Worm (Caenorhabditis elegans): ENCODE data around the gene Y58A7A.3.
A peak's percentile ranks its signal among the peaks of the same experiment; 100 is the strongest.

Gene Y58A7A.3

DNA sequence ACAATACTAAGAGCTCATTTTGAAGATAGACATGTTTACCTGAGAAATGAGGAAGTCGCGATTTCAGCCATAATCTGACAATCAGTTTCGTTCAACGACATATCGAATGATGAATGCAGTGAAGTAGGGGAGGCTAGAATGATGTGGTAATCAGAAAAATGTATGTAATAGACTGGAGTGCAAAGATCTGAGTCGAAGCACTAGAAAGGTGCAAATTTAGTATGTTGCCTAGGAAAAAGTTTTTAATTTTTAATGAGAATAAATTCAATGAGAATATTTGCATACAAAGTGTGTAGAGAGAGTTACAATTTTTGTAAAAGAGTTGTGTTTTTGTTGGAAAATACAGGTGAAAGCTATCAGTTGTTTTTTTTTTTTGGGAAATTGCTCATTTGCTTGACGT lies 24.2 kb upstream of the Y58A7A.3 start, which contains the start of gene srab-2:
Gene srab-2, minus strand, starts transcription at position 101 of the 400 bp plus-strand sequence.
- no peak for TF ChIP-seq ztf-1 (GFP tag; conservative IDR thresholded peaks at IDR 0.05)
- no peak for TF ChIP-seq peb-1 (tag; optimal IDR thresholded peaks at IDR 0.05)
- no peak for TF ChIP-seq aly-2 (tag; optimal IDR thresholded peaks at IDR 0.05)
- TF ChIP-seq nhr-129 (tag; optimal IDR thresholded peaks at IDR 0.05), result no peak
- TF ChIP-seq nhr-6 (tag; optimal IDR thresholded peaks at IDR 0.05), result no peak
- no peak for TF ChIP-seq skn-1 (tag; optimal IDR thresholded peaks at IDR 0.05)
- no peak for TF ChIP-seq nhr-12 (tag; optimal IDR thresholded peaks at IDR 0.05)
- TF ChIP-seq ceh-16 (tag; optimal IDR thresholded peaks at IDR 0.05), result no peak
- TF ChIP-seq zag-1 (tag; optimal IDR thresholded peaks at IDR 0.05), result no peak
- TF ChIP-seq nhr-25 (tag; optimal IDR thresholded peaks at IDR 0.05), result no peak
- TF ChIP-seq ztf-4 (tag; optimal IDR thresholded peaks at IDR 0.05), result no peak
- TF ChIP-seq fos-1 (tag; optimal IDR thresholded peaks at IDR 0.05), result no peak

DNA sequence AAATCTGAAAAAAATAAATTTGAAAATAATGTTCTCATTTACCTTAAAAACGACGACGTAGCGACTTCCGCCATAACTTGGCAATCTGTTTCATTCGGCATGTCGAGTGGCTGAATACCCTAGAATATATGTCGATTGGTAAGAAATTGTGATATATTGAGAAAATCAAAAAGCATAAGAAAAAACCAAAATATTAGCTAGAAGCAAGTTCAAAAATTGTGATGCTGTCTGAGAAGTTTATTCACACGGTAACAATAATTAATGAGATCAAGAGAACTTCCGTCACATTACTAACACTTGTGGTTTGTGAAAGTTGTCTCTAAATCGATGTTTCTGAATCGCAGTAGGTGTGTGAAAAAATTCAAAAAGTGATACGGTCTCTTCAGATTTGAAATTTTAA lies 21.3 kb upstream of the Y58A7A.3 start, which contains the start of gene srab-1:
Gene srab-1, minus strand, starts transcription at position 101 of the 400 bp plus-strand sequence.
- no peak for TF ChIP-seq lsy-2 (tag; optimal IDR thresholded peaks at IDR 0.05)
- no peak for TF ChIP-seq F13H6.1 (tag; optimal IDR thresholded peaks at IDR 0.05)
- TF ChIP-seq unc-62 (GFP tag; optimal IDR thresholded peaks at IDR 0.05), result no peak
- TF ChIP-seq nhr-6 (tag; optimal IDR thresholded peaks at IDR 0.05), result no peak
- TF ChIP-seq ztf-4 (tag; optimal IDR thresholded peaks at IDR 0.05), result no peak
- no peak for TF ChIP-seq gmeb-1 (tag; optimal IDR thresholded peaks at IDR 0.05)
- no peak for TF ChIP-seq ZK546.5 (tag; optimal IDR thresholded peaks at IDR 0.05)
- no peak for TF ChIP-seq nhr-237 (tag; optimal IDR thresholded peaks at IDR 0.05)
- no peak for TF ChIP-seq sma-3 (GFP tag; optimal IDR thresholded peaks at IDR 0.05)
- no peak for TF ChIP-seq blmp-1 (tag; optimal IDR thresholded peaks at IDR 0.05; ENCODE audit: insufficient read depth)
- TF ChIP-seq fos-1 (tag; optimal IDR thresholded peaks at IDR 0.05), result no peak
- no peak for TF ChIP-seq ama-1 (optimal IDR thresholded peaks at IDR 0.05)
- TF ChIP-seq crh-2 (tag; optimal IDR thresholded peaks at IDR 0.05), result no peak
- TF ChIP-seq nhr-77 (tag; optimal IDR thresholded peaks at IDR 0.05), result no peak
- no peak for TF ChIP-seq lin-13 (GFP tag; optimal IDR thresholded peaks at IDR 0.05)
- no peak for TF ChIP-seq ceh-16 (tag; optimal IDR thresholded peaks at IDR 0.05)
- TF ChIP-seq nhr-21 (tag; optimal IDR thresholded peaks at IDR 0.05), result no peak
- TF ChIP-seq aly-2 (tag; optimal IDR thresholded peaks at IDR 0.05), result no peak

DNA sequence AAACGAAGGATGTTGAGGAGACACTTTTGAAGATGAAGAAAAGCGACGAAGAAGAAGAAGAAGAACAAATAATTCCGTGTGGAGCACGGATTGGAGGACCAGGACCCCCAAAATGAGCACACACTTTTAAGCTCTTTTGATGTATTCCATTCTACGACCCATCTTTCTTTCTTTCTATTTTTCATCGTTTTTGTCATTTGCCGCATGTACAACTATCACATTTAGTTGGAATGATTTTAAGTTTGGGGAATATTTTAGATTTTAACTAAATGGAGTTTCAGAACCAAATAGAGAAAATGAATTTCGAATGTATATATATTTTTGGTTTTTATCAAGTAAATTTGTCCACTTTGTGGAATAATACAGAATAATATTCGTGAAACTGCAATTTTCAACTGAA lies 18.2 kb upstream of the Y58A7A.3 start, which contains the start of gene unc-46:
Gene unc-46, minus strand, starts transcription at position 101 of the 400 bp plus-strand sequence.
- TF ChIP-seq lin-13 (GFP tag; optimal IDR thresholded peaks at IDR 0.05) (no peak), nhr-6 (tag; optimal IDR thresholded peaks at IDR 0.05) (no peak), nhr-11 (tag; optimal IDR thresholded peaks at IDR 0.05) (no peak), nhr-77 (tag; optimal IDR thresholded peaks at IDR 0.05) (no peak), nhr-237 (tag; optimal IDR thresholded peaks at IDR 0.05) (no peak), lin-39 (tag; optimal IDR thresholded peaks at IDR 0.05) (no peak), elt-1 (tag; optimal IDR thresholded peaks at IDR 0.05) (no peak), F13H6.1 (tag; optimal IDR thresholded peaks at IDR 0.05) (no peak), unc-62 (GFP tag; optimal IDR thresholded peaks at IDR 0.05) (no peak), ceh-82 (tag; optimal IDR thresholded peaks at IDR 0.05) (no peak), C34F6.9 (tag; optimal IDR thresholded peaks at IDR 0.05) (no peak), mab-5 (tag; optimal IDR thresholded peaks at IDR 0.05) (no peak), Y55F3AM.14 (GFP tag; optimal IDR thresholded peaks at IDR 0.05) (no peak), nhr-25 (tag; optimal IDR thresholded peaks at IDR 0.05) (no peak), R02D3.7 (tag; optimal IDR thresholded peaks at IDR 0.05) (no peak), ZK546.5 (tag; optimal IDR thresholded peaks at IDR 0.05) (no peak), egl-27 (tag; optimal IDR thresholded peaks at IDR 0.05) (no peak), lsy-2 (tag; optimal IDR thresholded peaks at IDR 0.05) (no peak)

DNA sequence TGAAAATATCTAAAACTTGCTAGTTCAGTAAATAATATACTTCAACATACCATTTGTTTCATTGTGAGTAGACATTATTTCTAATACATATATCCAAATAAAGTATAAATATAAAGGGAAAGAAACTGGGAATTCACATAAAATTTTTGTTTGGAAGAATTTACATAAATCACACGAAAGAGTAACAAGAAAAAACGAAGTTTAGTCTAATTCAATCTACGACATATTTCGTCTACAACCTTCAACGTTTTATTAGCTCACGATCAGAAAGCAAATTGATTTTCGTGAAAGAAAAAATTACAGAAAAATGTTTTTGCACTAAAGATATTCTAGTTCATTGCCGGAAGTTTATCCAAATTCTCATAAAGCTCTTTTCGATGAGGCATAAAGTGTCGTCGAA lies 16.3 kb upstream of the Y58A7A.3 start, which contains the start of gene C04F5.2:
Gene C04F5.2, minus strand, starts transcription at position 101 of the 400 bp plus-strand sequence.
- TF ChIP-seq unc-55 (GFP tag; optimal IDR thresholded peaks at IDR 0.05), result no peak
- no peak for TF ChIP-seq F13H6.1 (tag; optimal IDR thresholded peaks at IDR 0.05)
- no peak for TF ChIP-seq nhr-23 (tag; optimal IDR thresholded peaks at IDR 0.05)

ce11 chrV:5090386-5090785 lies 9.7 kb upstream of the Y58A7A.3 start:
- no peak for TF ChIP-seq sem-4 (tag; optimal IDR thresholded peaks at IDR 0.05)
- TF ChIP-seq lsy-2 (tag; optimal IDR thresholded peaks at IDR 0.05), result peak in 1 of 2 experiments; percentile 12

Measured in whole organism, L2 larva.